Fruit fly (Drosophila melanogaster): Measurements from ENCODE around the gene ps.

dm6 chr3R:9397890-9398289 is 19.9 kb upstream of the ps start, which contains the start of gene Or85f:
- no peak for TF ChIP-seq CTCF (optimal IDR thresholded peaks at IDR 0.05)
- TF ChIP-seq CG8478 (optimal IDR thresholded peaks at IDR 0.05), result no peak

All from S2 (cell line).